Worm (Caenorhabditis elegans): ENCODE results near the gene wrt-9.

Gene wrt-9

ce11 chrX:1576337-1576736, at the start of gene wrt-9:
Gene wrt-9 (plus strand): TSS chrX:1576637.
- TF ChIP-seq him-1 (tag; optimal IDR thresholded peaks at IDR 0.05), result no peak
- no peak for TF ChIP-seq W03F9.2 (tag; optimal IDR thresholded peaks at IDR 0.05)
- TF ChIP-seq dao-5 (tag; optimal IDR thresholded peaks at IDR 0.05), result no peak

DNA sequence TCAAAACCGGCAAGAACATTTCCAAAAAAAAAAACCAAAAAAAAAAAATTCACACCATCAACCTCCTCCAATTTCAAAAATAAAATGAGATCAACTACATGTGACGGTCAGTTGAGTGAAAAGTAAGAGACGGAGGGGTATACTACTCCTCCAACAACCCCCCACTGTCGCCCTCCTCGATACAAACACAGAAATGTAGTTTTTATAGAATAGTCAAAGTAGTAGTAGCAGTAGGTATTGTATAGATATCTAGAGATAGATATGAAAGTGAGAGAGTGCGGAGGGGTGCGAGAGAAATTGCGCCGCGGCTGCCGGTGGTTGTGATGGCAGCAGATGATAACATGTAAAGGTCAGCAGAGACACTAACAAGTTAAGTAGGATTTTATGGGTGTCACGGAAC, 49.1 kb upstream of the wrt-9 start:
- TF ChIP-seq dao-5 (tag; optimal IDR thresholded peaks at IDR 0.05), result no peak
- TF ChIP-seq W03F9.2 (tag; optimal IDR thresholded peaks at IDR 0.05), result no peak
- no peak for TF ChIP-seq him-1 (tag; optimal IDR thresholded peaks at IDR 0.05)

- TF ChIP-seq W03F9.2 (tag; optimal IDR thresholded peaks at IDR 0.05), result no peak
- TF ChIP-seq him-1 (tag; optimal IDR thresholded peaks at IDR 0.05), result no peak
- no peak for TF ChIP-seq dao-5 (tag; optimal IDR thresholded peaks at IDR 0.05)
These were observed 48.3 kb upstream of the wrt-9 start for ce11 chrX:1528107-1528506.

ce11 chrX:1529013-1529412, 47.4 kb upstream of the wrt-9 start:
- TF ChIP-seq dao-5 (tag; optimal IDR thresholded peaks at IDR 0.05), result no peak
- TF ChIP-seq W03F9.2 (tag; optimal IDR thresholded peaks at IDR 0.05), result no peak
- TF ChIP-seq him-1 (tag; optimal IDR thresholded peaks at IDR 0.05), result peak; percentile 37

- TF ChIP-seq dao-5 (tag; optimal IDR thresholded peaks at IDR 0.05), result no peak
- no peak for TF ChIP-seq him-1 (tag; optimal IDR thresholded peaks at IDR 0.05)
- TF ChIP-seq W03F9.2 (tag; optimal IDR thresholded peaks at IDR 0.05), result no peak
These were observed 41.2 kb upstream of the wrt-9 start, which contains the start of gene K06A9.3 for ce11 chrX:1535261-1535660. Gene K06A9.3 (minus strand): TSS chrX:1535361.

- TF ChIP-seq him-1 (tag; optimal IDR thresholded peaks at IDR 0.05) (no peak), W03F9.2 (tag; optimal IDR thresholded peaks at IDR 0.05) (no peak), dao-5 (tag; optimal IDR thresholded peaks at IDR 0.05) (no peak)
These were observed 40.3 kb upstream of the wrt-9 start, which contains the start of gene K06A9.2 for ce11 chrX:1536138-1536537. Gene K06A9.2 (plus strand): TSS chrX:1536366.

- TF ChIP-seq him-1 (tag; optimal IDR thresholded peaks at IDR 0.05), result no peak
- no peak for TF ChIP-seq W03F9.2 (tag; optimal IDR thresholded peaks at IDR 0.05)
- TF ChIP-seq dao-5 (tag; optimal IDR thresholded peaks at IDR 0.05), result no peak
These were observed 37.6 kb upstream of the wrt-9 start for ce11 chrX:1538830-1539229.

ce11 chrX:1541072-1541471, 35.4 kb upstream of the wrt-9 start:
- no peak for TF ChIP-seq him-1 (tag; optimal IDR thresholded peaks at IDR 0.05)

DNA sequence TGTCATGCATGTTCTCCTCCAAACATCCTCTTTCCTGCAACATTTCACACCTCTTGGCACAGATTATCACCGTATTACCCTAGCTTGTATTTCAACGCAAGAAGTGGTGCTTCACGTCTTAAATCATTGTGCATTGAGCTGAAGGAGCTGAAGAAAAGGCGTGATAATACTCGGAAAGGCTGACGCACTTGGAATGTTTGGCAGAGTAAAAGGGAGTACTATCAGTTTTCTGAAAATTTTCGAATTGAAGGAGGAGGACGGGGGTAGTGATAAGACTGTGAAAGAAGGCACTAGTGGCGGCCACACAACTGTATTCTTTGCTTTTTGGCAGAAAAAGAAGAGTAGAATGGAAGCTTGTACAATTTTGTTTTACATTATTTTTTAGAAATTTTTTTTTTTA, 33.0 kb upstream of the wrt-9 start:
- no peak for TF ChIP-seq dao-5 (tag; optimal IDR thresholded peaks at IDR 0.05)
- TF ChIP-seq him-1 (tag; optimal IDR thresholded peaks at IDR 0.05), result no peak
- TF ChIP-seq W03F9.2 (tag; optimal IDR thresholded peaks at IDR 0.05), result no peak

DNA sequence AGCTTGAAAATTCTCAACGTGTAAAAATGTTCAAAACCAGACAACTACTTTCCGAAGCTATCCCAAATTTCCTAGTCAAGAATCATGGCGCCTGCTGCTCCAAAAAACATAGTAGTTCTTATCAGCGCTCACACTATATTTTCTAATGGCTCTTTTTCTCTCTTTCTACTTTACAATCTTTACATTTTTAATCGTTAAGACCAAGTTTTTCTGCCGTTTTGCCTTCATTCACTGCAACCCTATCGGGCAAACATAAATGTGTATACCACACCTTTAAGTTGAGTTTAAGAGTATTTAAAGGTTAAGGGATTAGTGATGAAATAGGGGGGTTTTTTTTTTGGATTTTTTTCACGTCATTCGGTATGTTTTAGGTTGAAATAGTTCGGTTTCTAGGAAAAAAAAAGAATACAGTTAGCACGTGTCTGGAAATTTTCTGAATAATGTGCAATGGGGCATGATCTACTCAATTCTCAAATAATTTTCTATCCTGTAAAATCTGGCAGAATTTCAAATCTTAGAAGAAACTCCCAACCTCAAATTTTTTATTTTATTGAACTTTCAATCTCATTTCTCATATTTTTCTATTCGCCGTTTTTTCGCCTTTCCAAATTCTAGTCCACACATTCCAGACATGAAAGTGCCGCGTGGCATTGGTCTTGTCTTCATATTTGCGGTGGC, 29.4 kb upstream of the wrt-9 start, which contains the start of gene K06A9.1:
Gene K06A9.1 (plus strand): TSS at position 628 of the 678 bp plus-strand sequence.
- TF ChIP-seq him-1 (tag; optimal IDR thresholded peaks at IDR 0.05) (no peak), dao-5 (tag; optimal IDR thresholded peaks at IDR 0.05) (no peak), W03F9.2 (tag; optimal IDR thresholded peaks at IDR 0.05) (no peak)

ce11 chrX:1549095-1549494, 27.3 kb upstream of the wrt-9 start:
- TF ChIP-seq W03F9.2 (tag; optimal IDR thresholded peaks at IDR 0.05) (no peak), him-1 (tag; optimal IDR thresholded peaks at IDR 0.05) (no peak), dao-5 (tag; optimal IDR thresholded peaks at IDR 0.05) (no peak)

DNA sequence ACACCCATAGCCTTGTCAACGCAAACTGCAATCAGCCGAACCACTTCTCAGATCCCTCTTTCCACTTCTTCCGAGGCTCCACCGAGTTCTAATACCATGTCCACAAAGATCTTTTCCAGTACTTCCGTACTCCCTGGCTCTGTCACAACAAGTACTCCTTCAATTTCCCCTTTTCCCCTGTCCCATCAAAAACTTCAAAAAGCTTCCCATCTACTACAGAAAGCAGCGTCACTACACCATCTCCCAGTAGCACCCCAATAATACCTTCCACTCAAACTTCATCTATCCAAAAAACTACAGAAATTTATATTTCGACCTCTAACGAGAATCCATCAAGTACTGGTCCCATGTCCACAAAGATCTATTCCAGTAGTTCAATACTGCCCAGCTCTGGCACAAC, 19.5 kb upstream of the wrt-9 start:
- TF ChIP-seq dao-5 (tag; optimal IDR thresholded peaks at IDR 0.05) (no peak), him-1 (tag; optimal IDR thresholded peaks at IDR 0.05) (no peak), W03F9.2 (tag; optimal IDR thresholded peaks at IDR 0.05) (no peak)

ce11 chrX:1568377-1568776, 8.1 kb upstream of the wrt-9 start, which contains the start of gene H02F09.3:
Gene H02F09.3 (plus strand): TSS chrX:1568677.
- TF ChIP-seq him-1 (tag; optimal IDR thresholded peaks at IDR 0.05) (no peak), dao-5 (tag; optimal IDR thresholded peaks at IDR 0.05) (no peak), W03F9.2 (tag; optimal IDR thresholded peaks at IDR 0.05) (no peak)

- TF ChIP-seq W03F9.2 (tag; optimal IDR thresholded peaks at IDR 0.05), result no peak
- no peak for TF ChIP-seq him-1 (tag; optimal IDR thresholded peaks at IDR 0.05)
- no peak for TF ChIP-seq dao-5 (tag; optimal IDR thresholded peaks at IDR 0.05)
These were observed 4.5 kb upstream of the wrt-9 start, which contains the start of gene H02F09.2 for ce11 chrX:1571949-1572348. Gene H02F09.2 (plus strand): TSS chrX:1572249.

DNA sequence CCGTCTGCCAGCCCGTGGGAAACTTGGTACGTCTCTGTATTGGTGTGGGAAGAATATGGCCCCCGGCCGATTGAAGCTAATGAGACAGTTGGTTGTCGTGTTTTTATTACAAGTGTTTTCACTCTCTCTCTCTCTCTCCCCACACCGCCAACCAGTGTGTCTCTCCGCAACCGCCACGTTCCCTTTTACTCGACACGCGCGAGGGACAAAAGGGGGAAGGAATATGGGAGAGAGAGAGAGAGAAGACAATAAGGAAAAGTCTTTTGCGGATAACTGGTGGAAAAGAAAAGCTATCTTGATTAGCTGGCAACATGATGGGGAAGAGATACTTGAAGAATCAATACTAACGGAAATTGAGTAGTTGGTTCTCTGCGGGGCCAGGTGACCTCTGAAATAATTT, 2.2 kb downstream of the wrt-9 start:
- no peak for TF ChIP-seq him-1 (tag; optimal IDR thresholded peaks at IDR 0.05)
- no peak for TF ChIP-seq W03F9.2 (tag; optimal IDR thresholded peaks at IDR 0.05)
- TF ChIP-seq dao-5 (tag; optimal IDR thresholded peaks at IDR 0.05), result no peak

Measured in whole organism, L4/young adult.